Fruit fly (Drosophila melanogaster): Measurements from ENCODE around the gene mkg-p.

DNA sequence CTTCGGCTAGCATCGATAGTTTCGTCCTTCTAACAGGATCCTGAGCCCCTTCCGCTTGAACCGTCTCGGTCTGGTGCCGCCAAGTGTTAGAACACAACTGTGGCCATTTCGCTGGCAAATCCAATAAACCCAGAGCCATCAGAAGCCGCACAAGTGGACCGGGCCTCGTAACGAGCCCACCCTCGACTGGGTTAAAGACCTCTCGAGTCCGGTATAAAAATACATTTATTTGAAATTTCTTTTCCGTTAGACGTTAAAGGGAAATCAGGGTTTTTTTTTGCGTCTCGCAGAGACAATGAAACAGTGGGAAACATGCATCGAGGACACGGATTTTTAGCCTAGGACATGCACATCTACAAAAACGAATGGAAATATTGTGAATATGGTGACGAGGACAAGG is 48.9 kb downstream of the mkg-p start, which contains the start of gene Culd:
- no peak for TF ChIP-seq CG8632 (GFP tag; optimal IDR thresholded peaks at IDR 0.05)
- TF ChIP-seq CG34406 (GFP tag; optimal IDR thresholded peaks at IDR 0.05): no peak
